Worm (Caenorhabditis elegans): ENCODE measurements around the gene C05C9.1.

- TF ChIP-seq hlh-15 (tag; optimal IDR thresholded peaks at IDR 0.05): no peak
- TF ChIP-seq ets-4 (tag; optimal IDR thresholded peaks at IDR 0.05): no peak
Observed at ce11 chrX:11123998-11124397, 36.6 kb upstream of the C05C9.1 start.
